Fruit fly (Drosophila melanogaster) whole organism, embryonic: ENCODE measurements around the gene Mics1.

Experiments
- Adf1 ChIP-seq: fragments of 200-800 bp; sonication (Bioruptor generic); IDR thresholded peaks from 2 replicates; pipeline ENCODE4 v1.3.6; 2022; ENCODE audit warnings: missing biosample characterization, missing genetic modification characterization
- Asciz ChIP-seq: fragments of 200-800 bp; sonication (Bioruptor generic); optimal IDR thresholded peaks from 2 replicates; lab custom pipeline; 2017; ENCODE audit warnings: missing biosample characterization, mild to moderate bottlenecking, missing genetic modification characterization, missing genetic modification reagents
- BEAF-32 ChIP-seq: fragments of 200-800 bp; sonication (Bioruptor generic); optimal IDR thresholded peaks from 3 replicates; lab custom pipeline; 2017; ENCODE audit warnings: missing biosample characterization, missing genetic modification characterization, mild to moderate bottlenecking, moderate library complexity, missing genetic modification reagents
- Blimp-1 ChIP-seq: fragments of 200-800 bp; sonication (Bioruptor generic); optimal IDR thresholded peaks from 3 replicates; lab custom pipeline; 2018; ENCODE audit warnings: missing biosample characterization, missing genetic modification characterization, mild to moderate bottlenecking, moderate library complexity, missing genetic modification reagents
- Bteb2 ChIP-seq: fragments of 200-800 bp; sonication (Bioruptor generic); optimal IDR thresholded peaks from 2 replicates; lab custom pipeline; 2016; ENCODE audit warnings: missing biosample characterization, missing genetic modification characterization
- CG11456 ChIP-seq: fragments of 200-800 bp; sonication (Bioruptor generic); IDR thresholded peaks from 3 replicates; pipeline ENCODE4 v1.3.6; 2022; ENCODE audit warnings: missing biosample characterization, missing genetic modification characterization
- CG11696 ChIP-seq: fragments of 200-800 bp; sonication (Bioruptor generic); IDR thresholded peaks from 2 replicates; pipeline ENCODE4 v1.3.6; 2022; ENCODE audit warnings: missing biosample characterization, missing genetic modification characterization
- CG1602 ChIP-seq: fragments of 200-800 bp; sonication (Bioruptor generic); optimal IDR thresholded peaks from 3 replicates; lab custom pipeline; 2016; ENCODE audit warnings: missing biosample characterization, missing genetic modification characterization
- CG16813 ChIP-seq: fragments of 200-800 bp; sonication (Bioruptor generic); IDR thresholded peaks from 3 replicates; pipeline ENCODE4 v1.3.6; 2022; ENCODE audit warnings: missing biosample characterization, missing genetic modification characterization; ENCODE audit not compliant: partially characterized antibody
- CG16815 ChIP-seq: fragments of 200-800 bp; sonication (Bioruptor generic); optimal IDR thresholded peaks from 3 replicates; lab custom pipeline; 2017; ENCODE audit warnings: missing biosample characterization, mild to moderate bottlenecking, missing genetic modification characterization
- CG17328 ChIP-seq: fragments of 200-800 bp; sonication (Bioruptor generic); IDR thresholded peaks from 2 replicates; pipeline ENCODE4 v1.3.6; 2022; ENCODE audit warnings: missing biosample characterization, missing genetic modification characterization
- CG17829 ChIP-seq: fragments of 200-800 bp; optimal IDR thresholded peaks from 2 replicates; lab custom pipeline; 2019; ENCODE audit warnings: missing biosample characterization, mild to moderate bottlenecking, missing genetic modification characterization, moderate library complexity
- CG2202 ChIP-seq: fragments of 200-800 bp; sonication (Bioruptor generic); optimal IDR thresholded peaks from 2 replicates; lab custom pipeline; 2018; ENCODE audit warnings: missing biosample characterization, mild to moderate bottlenecking, missing genetic modification characterization
- CG2889 ChIP-seq: fragments of 200-800 bp; sonication (Bioruptor generic); IDR thresholded peaks from 3 replicates; pipeline ENCODE4 v1.3.6; 2022; ENCODE audit warnings: missing biosample characterization, missing genetic modification characterization
- CG3281 ChIP-seq: fragments of 200-800 bp; sonication (Bioruptor generic); optimal IDR thresholded peaks from 3 replicates; lab custom pipeline; 2017; ENCODE audit warnings: missing biosample characterization, mild to moderate bottlenecking, missing genetic modification characterization
- CG3407 ChIP-seq: fragments of 200-800 bp; sonication (Bioruptor generic); optimal IDR thresholded peaks from 2 replicates; lab custom pipeline; 2018; ENCODE audit warnings: missing biosample characterization, mild to moderate bottlenecking, missing genetic modification characterization
- CG3726 ChIP-seq: fragments of 200-800 bp; sonication (Bioruptor generic); IDR thresholded peaks from 3 replicates; pipeline ENCODE4, ENCODE4 v1.3.6; 2022; ENCODE audit warnings: missing biosample characterization, missing genetic modification characterization
- CG5180 ChIP-seq: fragments of 200-800 bp; sonication (Bioruptor generic); optimal IDR thresholded peaks from 3 replicates; lab custom pipeline; 2017; ENCODE audit warnings: missing biosample characterization, missing genetic modification characterization, mild to moderate bottlenecking, moderate library complexity, missing genetic modification reagents
- CG6683 ChIP-seq: fragments of 200-800 bp; sonication (Bioruptor generic); optimal IDR thresholded peaks from 2 replicates; lab custom pipeline; 2017; ENCODE audit warnings: missing biosample characterization, mild to moderate bottlenecking, missing genetic modification characterization, missing genetic modification reagents
- CG7357 ChIP-seq: fragments of 200-800 bp; sonication (Bioruptor generic); IDR thresholded peaks from 3 replicates; pipeline ENCODE4 v1.3.6; 2022; ENCODE audit warnings: missing biosample characterization, missing genetic modification characterization
- CG7928 ChIP-seq: fragments of 200-800 bp; sonication (Bioruptor generic); optimal IDR thresholded peaks from 2 replicates; lab custom pipeline; 2017; ENCODE audit warnings: missing biosample characterization, mild to moderate bottlenecking, missing genetic modification characterization
- CG8290 ChIP-seq, 3 experiments: fragments of 200-800 bp; sonication (Bioruptor generic); optimal IDR thresholded peaks; 2 replicates each; lab custom pipeline; 2016 to 2019; ENCODE audit warnings: missing biosample characterization in 3 of 3, missing genetic modification characterization in 3 of 3, mild to moderate bottlenecking in 2 of 3, moderate library complexity in 1 of 3
- CG9876 ChIP-seq: fragments of 200-800 bp; sonication (Bioruptor generic); optimal IDR thresholded peaks from 2 replicates; lab custom pipeline; 2016; ENCODE audit warnings: missing biosample characterization, missing genetic modification characterization
- CTCF ChIP-seq: fragments of 200-800 bp; sonication (Bioruptor generic); optimal IDR thresholded peaks from 2 replicates; lab custom pipeline; 2017; ENCODE audit warnings: missing biosample characterization, mild to moderate bottlenecking, missing genetic modification characterization, moderate library complexity
- Deaf1 ChIP-seq: fragments of 200-800 bp; optimal IDR thresholded peaks from 3 replicates; lab custom pipeline; 2019; ENCODE audit warnings: missing biosample characterization, mild to moderate bottlenecking, missing genetic modification characterization, moderate library complexity
- Elba2 ChIP-seq: fragments of 200-800 bp; sonication (Bioruptor generic); optimal IDR thresholded peaks from 3 replicates; lab custom pipeline; 2016; ENCODE audit warnings: missing biosample characterization, missing genetic modification characterization
- HLH3B ChIP-seq: fragments of 200-800 bp; sonication (Bioruptor generic); IDR thresholded peaks from 2 replicates; pipeline ENCODE4 v1.3.6; 2022; ENCODE audit warnings: missing biosample characterization, missing genetic modification characterization
- Hand ChIP-seq: fragments of 200-800 bp; sonication (Bioruptor generic); optimal IDR thresholded peaks from 2 replicates; lab custom pipeline; 2017; ENCODE audit warnings: mild to moderate bottlenecking, missing biosample characterization, missing genetic modification reagents, missing genetic modification characterization
- Hr51 ChIP-seq, 2 experiments: fragments of 200-800 bp; sonication (Bioruptor generic); optimal IDR thresholded peaks; 2 replicates in 1 of 2; 3 replicates in 1 of 2; lab custom pipeline; 2016 to 2018; ENCODE audit warnings: missing biosample characterization in 2 of 2, missing genetic modification characterization in 2 of 2, mild to moderate bottlenecking in 1 of 2, moderate library complexity in 1 of 2
- Hr78 ChIP-seq, 2 experiments: fragments of 200-800 bp in 1 of 2; fragments of >200 bp in 1 of 2; sonication (Bioruptor generic) in 1 of 2; optimal IDR thresholded peaks; 2 replicates each; lab custom pipeline; 2017 to 2019; ENCODE audit warnings: missing biosample characterization in 2 of 2, missing genetic modification characterization in 2 of 2, mild to moderate bottlenecking in 1 of 2, moderate library complexity in 1 of 2
- Hsf ChIP-seq: fragments of 200-800 bp; sonication (Bioruptor generic); optimal IDR thresholded peaks from 3 replicates; lab custom pipeline; 2016; ENCODE audit warnings: missing biosample characterization, missing genetic modification characterization
- Nf-YA ChIP-seq: fragments of 200-800 bp; sonication (Bioruptor generic); IDR thresholded peaks from 2 replicates; pipeline ENCODE4 v1.3.6; 2022; ENCODE audit warnings: missing biosample characterization, missing genetic modification characterization
- Nf-YB ChIP-seq: fragments of 200-800 bp; sonication (Bioruptor generic); optimal IDR thresholded peaks from 3 replicates; lab custom pipeline; 2019; ENCODE audit warnings: missing biosample characterization, mild to moderate bottlenecking, missing genetic modification characterization, moderate library complexity
- Opbp ChIP-seq: fragments of 200-800 bp; sonication (Bioruptor generic); IDR thresholded peaks from 3 replicates; pipeline ENCODE4 v1.3.6; 2022; ENCODE audit warnings: missing biosample characterization, missing genetic modification characterization; ENCODE audit not compliant: partially characterized antibody
- Taf1 ChIP-seq: fragments of 200-800 bp; sonication (Bioruptor generic); IDR thresholded peaks from 2 replicates; pipeline ENCODE4 v1.3.6; 2022; ENCODE audit warnings: missing biosample characterization, missing genetic modification characterization
- YL-1 ChIP-seq: fragments of 200-800 bp; sonication (Bioruptor generic); optimal IDR thresholded peaks from 3 replicates; lab custom pipeline; 2017; ENCODE audit warnings: missing biosample characterization, mild to moderate bottlenecking, missing genetic modification characterization
- cad ChIP-seq: fragments of >200 bp; optimal IDR thresholded peaks from 2 replicates; lab custom pipeline; 2017; ENCODE audit warnings: missing biosample characterization, missing genetic modification characterization
- crol ChIP-seq: fragments of 200-800 bp; sonication (Bioruptor generic); IDR thresholded peaks from 2 replicates; pipeline ENCODE4 v1.3.6; 2022; ENCODE audit warnings: missing biosample characterization, missing genetic modification characterization
- da ChIP-seq: fragments of 200-800 bp; sonication (Bioruptor generic); optimal IDR thresholded peaks from 2 replicates; lab custom pipeline; 2016; ENCODE audit warnings: missing biosample characterization, missing genetic modification characterization
- dimm ChIP-seq: fragments of 200-800 bp; sonication (Bioruptor generic); IDR thresholded peaks from 2 replicates; pipeline ENCODE4 v1.3.6; 2022; ENCODE audit warnings: missing biosample characterization, missing genetic modification characterization
- gcm ChIP-seq: fragments of 200-800 bp; sonication (Bioruptor generic); optimal IDR thresholded peaks from 2 replicates; lab custom pipeline; 2019; ENCODE audit warnings: missing biosample characterization, mild to moderate bottlenecking, missing genetic modification characterization, moderate library complexity
- gem ChIP-seq: fragments of 200-800 bp; sonication (Bioruptor generic); optimal IDR thresholded peaks from 2 replicates; lab custom pipeline; 2019; ENCODE audit warnings: missing biosample characterization, mild to moderate bottlenecking, missing genetic modification characterization, moderate library complexity
- hbn ChIP-seq: fragments of 200-800 bp; sonication (Bioruptor generic); IDR thresholded peaks from 2 replicates; pipeline ENCODE4 v1.3.6; 2022; ENCODE audit warnings: missing biosample characterization, missing genetic modification characterization; ENCODE audit not compliant: partially characterized antibody
- ind ChIP-seq: fragments of 200-800 bp; sonication (Bioruptor generic); optimal IDR thresholded peaks from 3 replicates; lab custom pipeline; 2016; ENCODE audit warnings: missing biosample characterization, missing genetic modification characterization
- ken ChIP-seq: fragments of 200-800 bp; sonication (Bioruptor generic); IDR thresholded peaks from 3 replicates; pipeline ENCODE4 v1.3.6; 2022; ENCODE audit warnings: missing biosample characterization, missing genetic modification characterization
- nom ChIP-seq: fragments of 200-800 bp; sonication (Bioruptor generic); optimal IDR thresholded peaks from 2 replicates; lab custom pipeline; 2017; ENCODE audit warnings: missing biosample characterization, missing genetic modification characterization, mild to moderate bottlenecking, moderate library complexity, missing genetic modification reagents
- psq ChIP-seq: fragments of 200-800 bp; sonication (Bioruptor generic); optimal IDR thresholded peaks from 2 replicates; lab custom pipeline; 2017; ENCODE audit warnings: missing biosample characterization, missing genetic modification characterization
- scrt ChIP-seq: fragments of 200-800 bp; sonication (Bioruptor generic); optimal IDR thresholded peaks from 2 replicates; lab custom pipeline; 2018; ENCODE audit warnings: missing biosample characterization, mild to moderate bottlenecking, missing genetic modification characterization, moderate library complexity
- sna ChIP-seq: fragments of 200-800 bp; sonication (Bioruptor generic); IDR thresholded peaks from 2 replicates; pipeline ENCODE4 v1.3.6; 2022; ENCODE audit warnings: missing biosample characterization, missing genetic modification characterization; ENCODE audit not compliant: partially characterized antibody
- stwl ChIP-seq: fragments of 200-800 bp; sonication (Bioruptor generic); optimal IDR thresholded peaks from 3 replicates; lab custom pipeline; 2018; ENCODE audit warnings: missing biosample characterization, mild to moderate bottlenecking, missing genetic modification characterization, moderate library complexity
- ttk ChIP-seq: fragments of 200-800 bp; sonication (Bioruptor generic); IDR thresholded peaks from 2 replicates; pipeline ENCODE4 v2.1.2; 2022; ENCODE audit warnings: missing biosample characterization, missing genetic modification characterization

Mics1 gene

dm6 chr3R:7490884-7491283, 11.3 kb downstream of the Mics1 start (continued):
- TF ChIP-seq CG17829 (tag; lab: Kevin White, UChicago) (no peak), psq (GFP tag; lab: Kevin White, UChicago) (no peak), CG3726 (GFP tag; lab: Robert Waterston, UW) (no peak), crol (GFP tag; lab: Robert Waterston, UW) (no peak), Nf-YB (GFP tag; lab: Kevin White, UChicago) (no peak), CG7928 (GFP tag; lab: Kevin White, UChicago) (no peak), CG17328 (GFP tag; lab: Robert Waterston, UW) (peak; percentile 19; the same call in 1 of the 2 replicates), dimm (GFP tag; lab: Robert Waterston, UW) (no peak), CG2889 (GFP tag; lab: Robert Waterston, UW) (no peak), Asciz (GFP tag; lab: Kevin White, UChicago) (peak; percentile 75), YL-1 (GFP tag; lab: Kevin White, UChicago) (no peak), Opbp (no peak), CG11696 (no peak), CG6683 (GFP tag; lab: Kevin White, UChicago) (no peak), ken (GFP tag; lab: Robert Waterston, UW) (no peak), Elba2 (GFP tag; lab: Kevin White, UChicago) (no peak), CG7357 (GFP tag; lab: Robert Waterston, UW) (no peak), BEAF-32 (no peak), CG2202 (no peak), CG9876 (GFP tag; lab: Kevin White, UChicago) (no peak), scrt (GFP tag; lab: Kevin White, UChicago) (peak; percentile 13), CG3281 (GFP tag; lab: Kevin White, UChicago) (peak; percentile 21), Deaf1 (tag; lab: Kevin White, UChicago) (no peak), CG8290 (GFP tag; optimal IDR thresholded peaks at IDR 0.05; lab: Kevin White, UChicago) (no peak), CG8290 (tag; optimal IDR thresholded peaks at IDR 0.05; lab: Kevin White, UChicago) (no peak), stwl (tag; lab: Kevin White, UChicago) (no peak), hbn (GFP tag; lab: Robert Waterston, UW) (no peak), gcm (GFP tag; lab: Kevin White, UChicago) (no peak), cad (GFP tag; lab: Kevin White, UChicago) (no peak), Adf1 (GFP tag; lab: Robert Waterston, UW) (no peak), HLH3B (GFP tag; lab: Robert Waterston, UW) (peak; percentile 41; the same call in 1 of the 2 replicates), ind (GFP tag; lab: Kevin White, UChicago) (peak; percentile 50), CG5180 (peak; percentile 47), Hr51 (GFP tag; optimal IDR thresholded peaks at IDR 0.05; lab: Kevin White, UChicago) (peak in 1 of 2 experiments; percentile 92), CG11456 (GFP tag; lab: Robert Waterston, UW) (no peak), da (GFP tag; lab: Kevin White, UChicago) (no peak), sna (GFP tag; lab: Robert Waterston, UW) (no peak), CG3407 (GFP tag; lab: Kevin White, UChicago) (peak; percentile 21), Taf1 (no peak), Hsf (peak; percentile 30), CTCF (GFP tag; lab: Kevin White, UChicago) (no peak), CG16813 (GFP tag; lab: Robert Waterston, UW) (no peak), CG16815 (GFP tag; lab: Kevin White, UChicago) (no peak), gem (tag; lab: Kevin White, UChicago) (peak; percentile 83), Bteb2 (no peak), ttk (peak; percentile 74), Blimp-1 (no peak), CG1602 (GFP tag; lab: Kevin White, UChicago) (peak; percentile 55), nom (GFP tag; lab: Kevin White, UChicago) (no peak), Hr78 (GFP tag; optimal IDR thresholded peaks at IDR 0.05; lab: Kevin White, UChicago) (no peak), Hand (GFP tag; lab: Kevin White, UChicago) (no peak), Nf-YA (GFP tag; lab: Robert Waterston, UW) (no peak)
